Fruit fly (Drosophila melanogaster) whole organism, adult: ENCODE results near the gene PIG-B.

Source experiments
- CG11617 ChIP-seq: fragments of 200-800 bp; sonication (Bioruptor generic); optimal IDR thresholded peaks from 2 replicates; lab custom pipeline; 2017; ENCODE audit warnings: mild to moderate bottlenecking, missing biosample characterization, missing genetic modification reagents, missing genetic modification characterization
- CG12768 ChIP-seq: fragments of 200-800 bp; sonication (Bioruptor generic); optimal IDR thresholded peaks from 2 replicates; lab custom pipeline; 2017; ENCODE audit warnings: missing biosample characterization, missing genetic modification characterization, mild to moderate bottlenecking, moderate library complexity, missing genetic modification reagents
- CG14711 ChIP-seq: fragments of 200-800 bp; sonication (Bioruptor generic); optimal IDR thresholded peaks from 2 replicates; lab custom pipeline; 2018; ENCODE audit warnings: missing biosample characterization, mild to moderate bottlenecking, missing genetic modification characterization, moderate library complexity
- CG1620 ChIP-seq: fragments of 200-800 bp; sonication (Bioruptor generic); optimal IDR thresholded peaks from 2 replicates; lab custom pipeline; 2016; ENCODE audit warnings: missing biosample characterization, missing genetic modification characterization
- CG33017 ChIP-seq: fragments of 200-800 bp; sonication (Bioruptor generic); optimal IDR thresholded peaks from 2 replicates; lab custom pipeline; 2018; ENCODE audit warnings: missing biosample characterization, mild to moderate bottlenecking, missing genetic modification characterization, moderate library complexity
- CG5204 ChIP-seq: fragments of 200-800 bp; sonication (Bioruptor generic); optimal IDR thresholded peaks from 2 replicates; lab custom pipeline; 2016; ENCODE audit warnings: missing biosample characterization, missing genetic modification characterization
- CG7045 ChIP-seq: fragments of 200-800 bp; sonication (Bioruptor generic); optimal IDR thresholded peaks from 2 replicates; lab custom pipeline; 2017; ENCODE audit warnings: missing biosample characterization, mild to moderate bottlenecking, missing genetic modification characterization
- CG7101 ChIP-seq: fragments of 200-800 bp; sonication (Bioruptor generic); optimal IDR thresholded peaks from 2 replicates; lab custom pipeline; 2018; ENCODE audit warnings: missing biosample characterization, mild to moderate bottlenecking, missing genetic modification characterization, moderate library complexity
- Clk ChIP-seq: fragments of 200-800 bp; sonication (Bioruptor generic); optimal IDR thresholded peaks from 2 replicates; lab custom pipeline; 2017; ENCODE audit warnings: missing biosample characterization, missing genetic modification characterization
- Crg-1 ChIP-seq: fragments of 200-800 bp; sonication (Bioruptor generic); optimal IDR thresholded peaks from 2 replicates; lab custom pipeline; 2016; ENCODE audit warnings: missing biosample characterization, missing genetic modification characterization
- Hr96 ChIP-seq: fragments of 200-800 bp; sonication (Bioruptor generic); optimal IDR thresholded peaks from 2 replicates; lab custom pipeline; 2016; ENCODE audit warnings: missing biosample characterization, missing genetic modification characterization
- Mnt ChIP-seq: fragments of 200-800 bp; sonication (Bioruptor generic); optimal IDR thresholded peaks from 2 replicates; lab custom pipeline; 2016; ENCODE audit warnings: missing biosample characterization, mild to moderate bottlenecking, missing genetic modification characterization
- bab1 ChIP-seq: fragments of 200-800 bp; sonication (Bioruptor generic); optimal IDR thresholded peaks from 3 replicates; lab custom pipeline; 2019; ENCODE audit warnings: missing biosample characterization, mild to moderate bottlenecking, missing genetic modification characterization, moderate library complexity
- cic ChIP-seq: fragments of 200-800 bp; sonication (Bioruptor generic); optimal IDR thresholded peaks from 2 replicates; lab custom pipeline; 2017; ENCODE audit warnings: missing biosample characterization, mild to moderate bottlenecking, missing genetic modification characterization, moderate library complexity
- cnc ChIP-seq, 2 experiments: fragments of >200 bp; optimal IDR thresholded peaks; 2 replicates each; lab custom pipeline; 2017
- kay ChIP-seq: fragments of 200-800 bp; sonication (Bioruptor generic); peaks from one replicate; lab custom pipeline; 2016; ENCODE audit warnings: missing biosample characterization, missing genetic modification characterization, borderline replicate concordance
- ovo ChIP-seq: fragments of 200-800 bp; sonication (Bioruptor generic); optimal IDR thresholded peaks from 2 replicates; lab custom pipeline; 2016; ENCODE audit warnings: missing biosample characterization, missing genetic modification characterization
- pad ChIP-seq: fragments of 200-800 bp; sonication (Bioruptor generic); optimal IDR thresholded peaks from 3 replicates; lab custom pipeline; 2017; ENCODE audit warnings: missing biosample characterization, missing genetic modification characterization, mild to moderate bottlenecking, moderate library complexity, missing genetic modification reagents
- tj ChIP-seq: fragments of 200-800 bp; sonication (Bioruptor generic); optimal IDR thresholded peaks from 3 replicates; lab custom pipeline; 2017; ENCODE audit warnings: missing biosample characterization, mild to moderate bottlenecking, missing genetic modification characterization, moderate library complexity
- toe ChIP-seq: fragments of 200-800 bp; sonication (Bioruptor generic); optimal IDR thresholded peaks from 2 replicates; lab custom pipeline; 2016; ENCODE audit warnings: missing biosample characterization, missing genetic modification characterization

Gene PIG-B

DNA sequence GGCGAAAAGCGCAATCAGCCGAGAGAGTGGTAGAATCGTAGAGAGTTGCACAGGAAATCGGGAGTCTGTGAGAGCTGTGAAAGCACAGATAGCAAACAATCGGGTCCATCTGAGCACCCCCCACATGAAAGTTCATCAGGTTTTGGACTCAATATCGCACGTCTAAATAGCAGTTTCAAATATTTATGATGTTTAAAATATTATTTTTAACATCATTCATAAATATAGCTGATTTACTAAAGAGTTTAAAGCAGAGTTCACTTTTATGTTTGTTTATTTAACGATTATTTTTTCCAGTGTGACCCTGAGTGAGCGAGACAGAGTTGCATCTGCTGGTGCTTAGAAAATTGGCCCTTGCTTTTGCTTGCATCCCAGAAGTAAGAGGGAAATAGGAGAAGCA, 9.7 kb upstream of the PIG-B start:
- no peak for TF ChIP-seq CG12768 (GFP tag; lab: Kevin White, UChicago)
- TF ChIP-seq CG14711 (tag; lab: Kevin White, UChicago): no peak
- TF ChIP-seq Crg-1: no peak
- TF ChIP-seq tj: no peak
- TF ChIP-seq pad (GFP tag; lab: Kevin White, UChicago): no peak
- peak; percentile 18 for TF ChIP-seq CG33017 (tag; lab: Kevin White, UChicago)

DNA sequence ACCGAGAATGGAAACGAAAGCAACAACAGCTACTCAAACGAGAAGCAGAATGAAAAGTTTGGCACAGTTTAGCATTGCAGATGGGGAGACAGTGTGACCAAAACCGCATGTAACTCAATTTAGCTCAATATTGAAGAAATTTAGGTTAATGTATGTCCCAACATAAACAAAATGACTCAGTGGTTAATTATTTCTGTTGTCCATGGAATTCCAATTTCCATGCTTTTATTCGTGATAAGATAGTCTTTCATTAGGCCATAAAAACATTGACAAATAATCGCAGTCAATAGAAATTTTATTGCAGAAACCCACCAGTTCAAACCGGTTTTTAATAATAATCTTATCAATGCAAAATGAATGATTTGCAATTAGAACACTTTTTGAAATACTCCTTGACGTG, 9.2 kb upstream of the PIG-B start:
- TF ChIP-seq CG7045 (GFP tag; lab: Kevin White, UChicago) (no peak), tj (no peak), CG11617 (GFP tag; lab: Kevin White, UChicago) (no peak), CG14711 (tag; lab: Kevin White, UChicago) (no peak), CG33017 (tag; lab: Kevin White, UChicago) (no peak), kay (no peak), CG5204 (GFP tag; lab: Kevin White, UChicago) (no peak), pad (GFP tag; lab: Kevin White, UChicago) (no peak), toe (GFP tag; lab: Kevin White, UChicago) (no peak), CG1620 (GFP tag; lab: Kevin White, UChicago) (no peak), Hr96 (GFP tag; lab: Kevin White, UChicago) (no peak), Mnt (GFP tag; lab: Kevin White, UChicago) (no peak), Crg-1 (no peak), Clk (GFP tag; lab: Kevin White, UChicago) (no peak), CG12768 (GFP tag; lab: Kevin White, UChicago) (no peak), ovo (GFP tag; lab: Kevin White, UChicago) (no peak), cic (no peak)

DNA sequence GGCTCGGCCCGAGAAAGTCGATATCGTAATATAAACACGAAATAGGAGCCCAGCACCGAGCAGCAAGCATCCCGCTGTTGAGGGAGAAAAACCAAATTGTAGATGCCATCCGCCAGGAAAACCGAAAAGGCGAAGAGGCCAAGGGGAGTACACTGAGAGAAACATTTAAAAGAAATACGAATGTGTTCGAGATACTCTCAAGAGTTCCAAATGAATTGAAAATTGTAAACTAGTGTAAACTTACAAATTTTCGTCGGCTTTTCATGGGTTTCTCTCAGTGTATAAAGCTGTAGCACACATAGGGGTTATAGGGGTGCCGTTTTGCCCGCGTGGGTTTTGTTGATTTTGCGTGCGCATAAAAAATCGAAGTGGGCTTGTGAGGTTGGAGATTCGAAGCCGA, 8.4 kb upstream of the PIG-B start:
- TF ChIP-seq kay: no peak
- no peak for TF ChIP-seq CG7045 (GFP tag; lab: Kevin White, UChicago)
- TF ChIP-seq CG33017 (tag; lab: Kevin White, UChicago): peak; percentile 44
- no peak for TF ChIP-seq CG12768 (GFP tag; lab: Kevin White, UChicago)
- TF ChIP-seq ovo (GFP tag; lab: Kevin White, UChicago): no peak
- TF ChIP-seq Clk (GFP tag; lab: Kevin White, UChicago): no peak
- TF ChIP-seq cic: peak; percentile 38
- TF ChIP-seq toe (GFP tag; lab: Kevin White, UChicago): no peak
- peak; percentile 26 for TF ChIP-seq CG7101 (tag; lab: Kevin White, UChicago)
- TF ChIP-seq bab1 (GFP tag; lab: Kevin White, UChicago): no peak
- TF ChIP-seq Mnt (GFP tag; lab: Kevin White, UChicago): no peak
- TF ChIP-seq pad (GFP tag; lab: Kevin White, UChicago): no peak
- peak; percentile 7 for TF ChIP-seq CG11617 (GFP tag; lab: Kevin White, UChicago)
- TF ChIP-seq CG1620 (GFP tag; lab: Kevin White, UChicago): no peak
- peak; percentile 3 for TF ChIP-seq tj
- no peak for TF ChIP-seq cnc (optimal IDR thresholded peaks at IDR 0.05; lab: Kevin White, UChicago)
- peak; percentile 63 for TF ChIP-seq Hr96 (GFP tag; lab: Kevin White, UChicago)
- no peak for TF ChIP-seq CG14711 (tag; lab: Kevin White, UChicago)
- no peak for TF ChIP-seq Crg-1
- TF ChIP-seq CG5204 (GFP tag; lab: Kevin White, UChicago): peak; percentile 41

DNA sequence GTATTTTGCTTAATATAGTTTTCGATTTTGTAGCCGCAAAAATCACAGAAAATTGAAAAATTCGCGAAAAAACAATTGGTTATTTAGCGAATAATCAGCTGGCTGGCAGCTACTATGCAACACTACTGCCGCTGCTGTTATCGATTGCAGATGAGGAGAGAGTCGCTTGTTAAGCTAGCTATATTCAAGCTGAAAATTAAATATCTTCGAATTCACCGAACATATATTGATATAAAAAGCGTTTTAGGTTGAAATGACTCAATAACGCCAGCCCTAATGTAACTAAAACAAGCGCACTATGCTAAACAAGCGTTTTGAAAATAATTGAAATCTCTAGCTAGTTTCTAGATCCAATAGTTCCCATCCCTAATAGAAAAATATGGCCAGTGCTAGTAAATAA, 4.7 kb upstream of the PIG-B start, which contains the start of the genes CG32264, ntc and IntS10:
TSS of gene CG32264 (minus strand) at position 130 of the 400 bp plus-strand sequence.
TSS of gene ntc (minus strand) at position 130 of the 400 bp plus-strand sequence.
TSS of gene IntS10 (plus strand) at position 381 of the 400 bp plus-strand sequence.
- TF ChIP-seq tj (peak; percentile 44), CG33017 (tag; lab: Kevin White, UChicago) (peak; percentile 60), ovo (GFP tag; lab: Kevin White, UChicago) (peak; percentile 12), pad (GFP tag; lab: Kevin White, UChicago) (peak; percentile 73), Clk (GFP tag; lab: Kevin White, UChicago) (peak; percentile 71), Mnt (GFP tag; lab: Kevin White, UChicago) (peak; percentile 80), CG11617 (GFP tag; lab: Kevin White, UChicago) (peak; percentile 80), cnc (optimal IDR thresholded peaks at IDR 0.05; lab: Kevin White, UChicago) (no peak), CG1620 (GFP tag; lab: Kevin White, UChicago) (peak; percentile 91), bab1 (GFP tag; lab: Kevin White, UChicago) (peak; percentile 71), toe (GFP tag; lab: Kevin White, UChicago) (peak; percentile 92), kay (no peak), CG5204 (GFP tag; lab: Kevin White, UChicago) (no peak), CG14711 (tag; lab: Kevin White, UChicago) (peak; percentile 71), CG12768 (GFP tag; lab: Kevin White, UChicago) (peak; percentile 83), CG7101 (tag; lab: Kevin White, UChicago) (peak; percentile 81), CG7045 (GFP tag; lab: Kevin White, UChicago) (peak; percentile 67), cic (peak; percentile 44), Hr96 (GFP tag; lab: Kevin White, UChicago) (peak; percentile 84), Crg-1 (peak; percentile 87)

DNA sequence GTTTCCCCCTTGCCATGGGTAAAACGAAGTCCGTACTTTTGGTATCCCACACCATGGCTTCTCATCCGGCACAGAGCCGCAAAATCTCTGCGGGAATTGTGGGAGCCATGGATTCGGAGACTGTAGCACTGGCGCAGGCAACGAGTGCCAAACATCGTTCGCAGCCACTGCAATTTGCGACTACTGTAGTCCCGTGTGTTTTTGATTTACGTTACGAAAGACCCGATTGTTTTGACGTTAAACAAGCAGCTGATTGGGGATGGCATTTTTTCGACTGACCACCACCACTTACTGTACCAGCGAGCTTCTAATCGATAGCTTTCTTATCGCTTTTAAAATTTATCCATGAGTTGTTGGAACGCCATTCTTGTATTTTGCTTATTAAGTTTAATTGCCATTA, 1.1 kb upstream of the PIG-B start, which contains the start of gene CG32262:
TSS of gene CG32262 (minus strand) at position 254 of the 400 bp plus-strand sequence.
- no peak for TF ChIP-seq Hr96 (GFP tag; lab: Kevin White, UChicago)
- TF ChIP-seq bab1 (GFP tag; lab: Kevin White, UChicago): peak; percentile 29
- no peak for TF ChIP-seq CG11617 (GFP tag; lab: Kevin White, UChicago)
- no peak for TF ChIP-seq cnc (optimal IDR thresholded peaks at IDR 0.05; lab: Kevin White, UChicago)
- TF ChIP-seq Mnt (GFP tag; lab: Kevin White, UChicago): peak; percentile 28
